Fruit fly (Drosophila melanogaster): ENCODE measurements around the gene Fancd2.

DNA sequence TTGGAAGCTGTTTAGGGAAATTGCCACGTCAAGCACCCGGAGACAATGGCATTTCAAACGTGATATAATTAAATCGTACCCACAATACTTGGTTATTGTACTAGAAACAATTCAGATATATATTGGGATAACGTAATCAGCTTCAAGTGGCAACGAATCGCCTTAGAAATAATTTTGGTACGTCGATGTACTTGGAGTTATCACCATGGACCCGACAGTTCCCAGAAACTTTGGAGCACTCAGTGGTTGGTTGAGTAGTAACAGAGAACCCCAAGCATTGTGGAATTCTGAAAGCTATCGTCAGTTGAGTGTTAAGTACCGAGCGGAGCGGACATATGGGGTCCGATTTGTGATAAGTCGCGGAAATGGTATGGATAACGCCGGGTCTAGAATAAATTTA, 25.9 kb upstream of the Fancd2 start, which contains the start of gene CG15695:
- TF ChIP-seq usp (GFP tag; optimal IDR thresholded peaks at IDR 0.05) (no peak), dmrt93B (GFP tag; optimal IDR thresholded peaks at IDR 0.05) (no peak), psq (GFP tag; optimal IDR thresholded peaks at IDR 0.05) (no peak)

Measured in whole organism, wandering third instar larva.